Fruit fly (Drosophila melanogaster): ENCODE results near the gene Spase12.

The Spase12 gene

dm6 chr3R:29457779-29458382 lies 33.1 kb downstream of the Spase12 start:
- TF ChIP-seq CG17801 (GFP tag; optimal IDR thresholded peaks at IDR 0.05; ENCODE audit: partially characterized antibody) = no peak

dm6 chr3R:29457215-29457614 lies 33.7 kb downstream of the Spase12 start:
- TF ChIP-seq CG17801 (GFP tag; optimal IDR thresholded peaks at IDR 0.05; ENCODE audit: partially characterized antibody) = no peak

- TF ChIP-seq CG17801 (GFP tag; optimal IDR thresholded peaks at IDR 0.05; ENCODE audit: partially characterized antibody) = no peak
Measured at dm6 chr3R:29450333-29450732, 40.6 kb downstream of the Spase12 start.

All from ovary, adult (tissue).